Worm (Caenorhabditis elegans) whole organism, late embryonic: Measurements from ENCODE around the gene samp-1.

ENCODE experiments used
- C08G9.2 ChIP-seq: sonication (generic microtip); optimal IDR thresholded peaks from 2 replicates; lab custom pipeline; 2016; ENCODE audit warnings: mild to moderate bottlenecking, missing genetic modification characterization, moderate library complexity, missing compliant biosample characterization
- F13H6.1 ChIP-seq: sonication (generic microtip); optimal IDR thresholded peaks from 2 replicates; lab custom pipeline; 2016; ENCODE audit warnings: missing genetic modification characterization, missing compliant biosample characterization
- K02D7.2 ChIP-seq: sonication (generic microtip); optimal IDR thresholded peaks from 2 replicates; lab custom pipeline; 2017; ENCODE audit warnings: mild to moderate bottlenecking, missing genetic modification characterization, missing compliant biosample characterization
- K09A11.1 ChIP-seq: sonication (generic microtip); optimal IDR thresholded peaks from 2 replicates; lab custom pipeline; 2017; ENCODE audit warnings: antibody characterized with exemption, mild to moderate bottlenecking, missing genetic modification characterization, missing compliant biosample characterization; ENCODE audit not compliant: insufficient read depth
- Y22D7AL.16 ChIP-seq: sonication (generic microtip); optimal IDR thresholded peaks from 2 replicates; lab custom pipeline; 2016; ENCODE audit warnings: missing genetic modification characterization, missing compliant biosample characterization
- ceh-14 ChIP-seq: sonication (generic microtip); optimal IDR thresholded peaks from 2 replicates; lab custom pipeline; 2016; ENCODE audit warnings: missing genotype, missing genetic modification characterization, missing compliant biosample characterization
- ceh-2 ChIP-seq: sonication (generic microtip); optimal IDR thresholded peaks from 2 replicates; lab custom pipeline; 2016; ENCODE audit warnings: missing genotype, missing genetic modification characterization, missing compliant biosample characterization
- ceh-30 ChIP-seq: fragments of 150-350 bp; optimal IDR thresholded peaks from 2 replicates; lab custom pipeline; 2014; ENCODE audit warnings: missing biosample characterization, missing genetic modification characterization
- ceh-34 ChIP-seq: sonication (generic microtip); optimal IDR thresholded peaks from 2 replicates; lab custom pipeline; 2016; ENCODE audit warnings: mild to moderate bottlenecking, missing genetic modification characterization, missing compliant biosample characterization
- ceh-45 ChIP-seq: fragments of 200-800 bp; sonication (Bioruptor generic); IDR thresholded peaks from 2 replicates; pipeline ENCODE4 v1.3.6; 2022; ENCODE audit warnings: missing genetic modification reagents, missing genetic modification characterization, missing compliant biosample characterization
- che-1 ChIP-seq: sonication (generic microtip); optimal IDR thresholded peaks from 2 replicates; lab custom pipeline; 2016; ENCODE audit warnings: mild to moderate bottlenecking, missing genetic modification characterization, missing compliant biosample characterization
- elt-2 ChIP-seq: sonication (generic microtip); optimal IDR thresholded peaks from 2 replicates; lab custom pipeline; 2016; ENCODE audit warnings: missing genetic modification reagents, missing genetic modification characterization, missing compliant biosample characterization
- ets-4 ChIP-seq: sonication (generic microtip); optimal IDR thresholded peaks from 2 replicates; lab custom pipeline; 2016; ENCODE audit warnings: missing genetic modification characterization, missing compliant biosample characterization
- eyg-1 ChIP-seq: sonication (generic microtip); optimal IDR thresholded peaks from 2 replicates; lab custom pipeline; 2016; ENCODE audit warnings: missing genotype, missing genetic modification characterization, missing compliant biosample characterization
- fax-1 ChIP-seq: sonication (generic microtip); optimal IDR thresholded peaks from 2 replicates; lab custom pipeline; 2016; ENCODE audit warnings: missing genotype, missing genetic modification characterization, missing compliant biosample characterization
- fkh-10 ChIP-seq: fragments of 150-350 bp; optimal IDR thresholded peaks from 2 replicates; lab custom pipeline; 2014; ENCODE audit warnings: missing biosample characterization, missing genetic modification reagents, missing genetic modification characterization
- hlh-13 ChIP-seq: fragments of 200-800 bp; sonication (Bioruptor generic); optimal IDR thresholded peaks from 2 replicates; lab custom pipeline; 2018; ENCODE audit warnings: mild to moderate bottlenecking, missing genetic modification characterization, missing compliant biosample characterization
- hlh-6 ChIP-seq: sonication (generic microtip); optimal IDR thresholded peaks from 2 replicates; lab custom pipeline; 2016; ENCODE audit warnings: missing genotype, missing genetic modification characterization, missing compliant biosample characterization
- madf-2 ChIP-seq: sonication (generic microtip); optimal IDR thresholded peaks from 2 replicates; lab custom pipeline; 2017; ENCODE audit warnings: missing genetic modification characterization, missing compliant biosample characterization
- nfya-1 ChIP-seq: sonication (generic microtip); optimal IDR thresholded peaks from 2 replicates; lab custom pipeline; 2017; ENCODE audit warnings: missing genetic modification characterization, mild to moderate bottlenecking, missing compliant biosample characterization, antibody characterized with exemption, moderate library complexity
- nhr-11 ChIP-seq: fragments of 150-350 bp; optimal IDR thresholded peaks from 2 replicates; lab custom pipeline; 2014; ENCODE audit warnings: missing biosample characterization, missing genetic modification characterization
- nhr-232 ChIP-seq: sonication (generic microtip); optimal IDR thresholded peaks from 2 replicates; lab custom pipeline; 2016; ENCODE audit warnings: missing genetic modification characterization, missing compliant biosample characterization
- pag-3 ChIP-seq: sonication (generic microtip); optimal IDR thresholded peaks from 2 replicates; lab custom pipeline; 2016; ENCODE audit warnings: missing compliant biosample characterization, missing genetic modification characterization, borderline replicate concordance
- pha-4 ChIP-seq: fragments of 150-350 bp; optimal IDR thresholded peaks from 2 replicates; lab custom pipeline; 2018; ENCODE audit warnings: missing biosample characterization, missing genetic modification reagents, missing genetic modification characterization
- sdc-2 ChIP-seq: sonication (generic microtip); optimal IDR thresholded peaks from 2 replicates; lab custom pipeline; 2016; ENCODE audit warnings: missing genotype, missing genetic modification characterization, missing compliant biosample characterization
- sox-2 ChIP-seq: fragments of 200-800 bp; sonication (Bioruptor generic); IDR thresholded peaks from 2 replicates; pipeline ENCODE4 v1.3.6; 2022; ENCODE audit warnings: missing genetic modification reagents, missing genetic modification characterization, missing compliant biosample characterization
- sox-4 ChIP-seq: sonication (generic microtip); optimal IDR thresholded peaks from 2 replicates; lab custom pipeline; 2017; ENCODE audit warnings: mild to moderate bottlenecking, missing genetic modification characterization, inconsistent platforms, missing compliant biosample characterization
- syd-9 ChIP-seq: sonication (generic microtip); optimal IDR thresholded peaks from 2 replicates; lab custom pipeline; 2016; ENCODE audit warnings: mild to moderate bottlenecking, missing genetic modification characterization, moderate library complexity, missing compliant biosample characterization
- tbx-2 ChIP-seq: sonication (generic microtip); optimal IDR thresholded peaks from 2 replicates; lab custom pipeline; 2016; ENCODE audit warnings: missing genetic modification characterization, missing compliant biosample characterization
- tbx-7 ChIP-seq: sonication (generic microtip); optimal IDR thresholded peaks from 2 replicates; lab custom pipeline; 2016; ENCODE audit warnings: missing genotype, missing genetic modification characterization, missing compliant biosample characterization
- unc-3 ChIP-seq, 2 experiments: fragments of 200-800 bp in 1 of 2; sonication (Bioruptor generic) in 1 of 2; sonication (generic microtip) in 1 of 2; conservative IDR thresholded peaks in 1 of 2; optimal IDR thresholded peaks in 1 of 2; 2 replicates each; pipeline versions ENCODE4 v1.3.6 to Lab custom; 2016 to 2022; ENCODE audit warnings: missing compliant biosample characterization in 2 of 2, missing genetic modification characterization in 2 of 2, missing genetic modification reagents in 1 of 2
- unc-42 ChIP-seq: sonication (generic microtip); optimal IDR thresholded peaks from 2 replicates; lab custom pipeline; 2016; ENCODE audit warnings: missing genotype, missing genetic modification characterization, missing compliant biosample characterization
- unc-55 ChIP-seq: sonication (generic microtip); optimal IDR thresholded peaks from 2 replicates; lab custom pipeline; 2017; ENCODE audit warnings: missing biosample characterization, missing genetic modification reagents, missing genetic modification characterization
- unc-86 ChIP-seq: sonication (generic microtip); optimal IDR thresholded peaks from 2 replicates; lab custom pipeline; 2016; ENCODE audit warnings: missing genetic modification characterization, missing compliant biosample characterization

samp-1 gene

DNA sequence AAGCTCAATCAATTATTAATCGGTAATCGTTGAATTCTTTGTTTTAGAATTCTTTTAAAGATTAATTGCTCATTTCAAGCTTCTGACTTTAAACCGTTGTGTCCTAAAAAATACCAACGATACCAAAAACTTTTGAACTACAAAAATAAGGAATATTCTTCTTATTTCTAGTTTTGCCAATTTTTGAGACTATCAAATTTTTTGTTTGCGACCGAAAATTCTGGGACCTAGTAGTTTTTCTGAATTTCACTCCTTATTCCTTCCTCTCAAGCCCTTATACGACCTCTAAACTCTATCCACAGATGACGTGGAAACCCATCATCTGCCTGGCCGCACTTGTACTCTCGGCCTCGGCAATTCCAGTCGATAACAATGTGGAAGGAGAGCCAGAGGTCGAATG, 33.9 kb upstream of the samp-1 start, which contains the start of gene cut-1:
TSS of gene cut-1 (plus strand) at position 301 of the 400 bp plus-strand sequence.
- no peak for TF ChIP-seq tbx-7
- no peak for TF ChIP-seq C08G9.2
- TF ChIP-seq hlh-6 (tag; lab: Kevin White, UChicago): no peak
- TF ChIP-seq fkh-10: no peak
- no peak for TF ChIP-seq ceh-30 (tag; lab: Kevin White, UChicago)
- no peak for TF ChIP-seq unc-86
- no peak for TF ChIP-seq ets-4 (tag; lab: Kevin White, UChicago)
- TF ChIP-seq elt-2 (tag; lab: Kevin White, UChicago): no peak
- TF ChIP-seq eyg-1 (tag; lab: Kevin White, UChicago): no peak
- TF ChIP-seq K02D7.2 (tag; lab: Kevin White, UChicago): no peak
- no peak for TF ChIP-seq F13H6.1 (tag; lab: Kevin White, UChicago)

DNA sequence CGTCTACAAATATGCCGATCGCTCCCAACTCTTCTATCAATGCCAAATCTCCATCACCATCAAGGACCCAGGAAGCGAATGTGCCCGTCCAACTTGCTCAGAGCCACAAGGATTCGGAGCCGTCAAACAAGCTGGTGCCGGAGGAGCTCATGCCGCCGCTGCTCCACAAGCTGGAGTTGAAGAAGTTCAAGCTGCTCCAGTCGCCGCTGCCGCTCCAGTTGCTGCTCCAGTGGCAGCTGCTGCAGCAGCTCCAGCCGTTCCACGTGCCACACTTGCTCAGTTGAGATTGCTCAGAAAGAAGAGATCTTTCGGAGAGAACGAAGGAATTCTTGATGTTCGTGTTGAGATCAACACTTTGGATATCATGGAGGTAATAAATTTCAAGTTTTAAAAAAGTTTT, 31.9 kb upstream of the samp-1 start:
- TF ChIP-seq sdc-2 (tag; lab: Kevin White, UChicago) (no peak), ceh-14 (no peak), K09A11.1 (tag; lab: Kevin White, UChicago) (no peak), unc-55 (GFP tag; lab: Kevin White, UChicago) (no peak), ceh-2 (tag; lab: Kevin White, UChicago) (no peak), Y22D7AL.16 (tag; lab: Kevin White, UChicago) (no peak), ceh-34 (no peak), unc-3 (GFP tag; conservative IDR thresholded peaks at IDR 0.05; lab: Robert Waterston, UW) (no peak), unc-3 (tag; optimal IDR thresholded peaks at IDR 0.05; lab: Kevin White, UChicago) (no peak), pag-3 (tag; lab: Kevin White, UChicago) (no peak), tbx-2 (tag; lab: Kevin White, UChicago) (no peak), madf-2 (tag; lab: Kevin White, UChicago) (no peak), sox-4 (tag; lab: Kevin White, UChicago) (no peak), syd-9 (tag; lab: Kevin White, UChicago) (no peak), hlh-13 (GFP tag; lab: Kevin White, UChicago) (no peak), che-1 (tag; lab: Kevin White, UChicago) (no peak), fax-1 (tag; lab: Kevin White, UChicago) (no peak)

DNA sequence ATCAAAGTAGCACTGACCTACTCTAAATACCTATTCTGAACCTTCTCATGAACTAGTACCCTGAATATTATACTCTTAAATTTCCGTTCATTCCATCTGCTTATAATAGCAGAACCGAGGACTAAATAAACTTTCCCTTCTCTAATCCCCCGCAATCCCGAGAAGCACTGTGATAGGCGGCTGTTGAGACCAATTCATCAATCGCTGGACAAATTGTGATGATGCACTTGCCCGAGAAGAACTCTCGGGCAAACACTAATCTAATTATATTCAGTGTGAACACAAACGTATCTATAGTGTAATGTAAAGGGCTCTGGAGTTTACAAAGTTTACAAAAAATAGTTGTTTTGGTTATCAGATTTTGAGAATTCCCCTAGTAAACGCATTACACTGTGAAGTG, 27.8 kb upstream of the samp-1 start:
- TF ChIP-seq unc-55 (GFP tag; lab: Kevin White, UChicago) (peak; percentile 59), nhr-232 (tag; lab: Kevin White, UChicago) (no peak)

DNA sequence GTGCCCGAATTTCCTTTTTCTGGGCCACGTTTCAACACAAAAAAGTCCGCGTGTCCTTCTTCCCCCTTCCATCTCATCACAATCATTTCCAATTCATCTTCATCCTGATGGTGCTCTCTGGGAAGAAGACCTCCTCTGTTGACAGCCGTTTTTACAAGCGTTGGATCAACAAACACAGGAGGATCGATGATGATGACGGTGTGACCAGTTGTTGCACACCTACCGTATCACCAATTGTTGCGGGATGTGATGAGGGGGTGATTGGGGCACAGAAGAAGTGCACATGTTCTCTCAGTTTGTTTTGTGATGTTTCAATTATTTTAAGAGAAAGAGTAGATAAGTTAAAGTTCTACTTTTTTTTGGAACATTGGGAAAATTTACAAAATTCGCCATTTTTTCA, 27.2 kb upstream of the samp-1 start:
- TF ChIP-seq unc-42 (no peak), fkh-10 (no peak)

DNA sequence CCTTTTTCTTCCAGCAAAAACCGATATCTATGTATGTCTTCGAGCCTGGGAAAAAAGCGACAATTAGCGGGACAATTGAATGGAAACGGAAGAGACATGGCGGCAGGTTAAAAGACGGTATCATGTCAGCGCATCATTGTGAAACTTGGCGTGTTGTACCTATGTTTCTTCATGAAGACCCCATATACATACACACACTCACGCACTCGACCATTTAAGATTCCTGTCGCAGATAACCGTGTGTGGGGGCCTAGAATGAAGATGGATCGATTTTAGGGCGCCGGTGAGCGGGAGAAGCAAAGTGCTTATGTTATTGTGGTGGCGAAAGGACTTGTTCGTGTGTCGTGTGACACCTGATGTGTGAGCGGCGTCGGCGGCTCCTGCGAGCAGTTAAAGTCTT, 25.8 kb upstream of the samp-1 start:
- TF ChIP-seq hlh-6 (tag; lab: Kevin White, UChicago) (no peak), ceh-45 (GFP tag; lab: Robert Waterston, UW) (no peak), unc-42 (no peak), elt-2 (tag; lab: Kevin White, UChicago) (no peak), pha-4 (no peak), syd-9 (tag; lab: Kevin White, UChicago) (no peak), sox-2 (no peak)

DNA sequence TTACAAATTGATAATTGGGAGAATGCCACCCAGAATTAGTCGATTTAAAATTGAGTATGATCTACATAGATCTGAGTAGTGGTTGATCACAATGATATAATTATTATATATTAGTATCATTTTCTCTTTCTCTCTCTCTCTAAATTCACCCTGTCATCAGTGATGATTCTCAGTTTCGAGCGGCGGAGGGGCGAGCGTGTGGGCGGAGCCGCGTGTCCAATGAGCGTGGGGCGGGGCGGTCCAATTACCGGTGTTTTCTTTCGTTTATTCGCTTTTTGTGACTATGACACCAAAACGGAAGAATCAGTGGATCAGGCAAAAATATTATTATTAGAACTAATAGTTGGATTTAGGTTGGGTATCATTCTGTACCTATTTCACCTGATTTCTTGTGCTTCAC, 22.7 kb upstream of the samp-1 start:
- TF ChIP-seq nfya-1 (peak; percentile 93), nhr-11 (tag; lab: Kevin White, UChicago) (no peak)
